Fruit fly (Drosophila melanogaster) whole organism, embryonic: ENCODE data around the gene Pdh.

ENCODE experiments used
- Ada2b ChIP-seq: fragments of 200-800 bp; sonication (Bioruptor generic); IDR thresholded peaks from 2 replicates; pipeline ENCODE4 v1.3.6; 2022; ENCODE audit warnings: missing biosample characterization, missing genetic modification characterization
- CG11247 ChIP-seq: fragments of 200-800 bp; sonication (Bioruptor generic); IDR thresholded peaks from 2 replicates; pipeline ENCODE4 v1.3.6; 2022; ENCODE audit warnings: missing biosample characterization, missing genetic modification characterization
- CG11398 ChIP-seq: fragments of 200-800 bp; sonication (Bioruptor generic); optimal IDR thresholded peaks from 2 replicates; lab custom pipeline; 2016; ENCODE audit warnings: missing biosample characterization, missing genetic modification characterization
- CG16813 ChIP-seq: fragments of 200-800 bp; sonication (Bioruptor generic); IDR thresholded peaks from 3 replicates; pipeline ENCODE4 v1.3.6; 2022; ENCODE audit warnings: missing biosample characterization, missing genetic modification characterization; ENCODE audit not compliant: partially characterized antibody
- CG18262 ChIP-seq: fragments of 200-800 bp; optimal IDR thresholded peaks from 3 replicates; lab custom pipeline; 2019; ENCODE audit warnings: missing biosample characterization, mild to moderate bottlenecking, missing genetic modification characterization, moderate library complexity
- CG2875 ChIP-seq: fragments of 200-800 bp; sonication (Bioruptor generic); optimal IDR thresholded peaks from 2 replicates; lab custom pipeline; 2017; ENCODE audit warnings: missing biosample characterization, mild to moderate bottlenecking, missing genetic modification characterization, missing genetic modification reagents
- CG34422 ChIP-seq: fragments of 200-800 bp; sonication (Bioruptor generic); IDR thresholded peaks from 3 replicates; pipeline ENCODE4 v1.3.6; 2022; ENCODE audit warnings: missing biosample characterization, missing genetic modification characterization
- CG3726 ChIP-seq: fragments of 200-800 bp; sonication (Bioruptor generic); IDR thresholded peaks from 3 replicates; pipeline ENCODE4, ENCODE4 v1.3.6; 2022; ENCODE audit warnings: missing biosample characterization, missing genetic modification characterization
- CG3995 ChIP-seq: fragments of 200-800 bp; sonication (Bioruptor generic); optimal IDR thresholded peaks from 3 replicates; lab custom pipeline; 2016; ENCODE audit warnings: missing biosample characterization, missing genetic modification characterization
- CG4707 ChIP-seq: fragments of 200-800 bp; sonication (Bioruptor generic); optimal IDR thresholded peaks from 2 replicates; lab custom pipeline; 2018; ENCODE audit warnings: missing biosample characterization, mild to moderate bottlenecking, missing genetic modification characterization, moderate library complexity
- CG4730 ChIP-seq: fragments of 200-800 bp; sonication (Bioruptor generic); IDR thresholded peaks from 2 replicates; pipeline ENCODE4 v1.3.6; 2022; ENCODE audit warnings: missing biosample characterization, missing genetic modification characterization
- CG6272 ChIP-seq: fragments of 200-800 bp; sonication (Bioruptor generic); IDR thresholded peaks from 2 replicates; pipeline ENCODE4 v1.3.6; 2022; ENCODE audit warnings: missing biosample characterization, missing genetic modification characterization
- CG6654 ChIP-seq: fragments of 200-800 bp; sonication (Bioruptor generic); optimal IDR thresholded peaks from 2 replicates; lab custom pipeline; 2017; ENCODE audit warnings: missing biosample characterization, mild to moderate bottlenecking, missing genetic modification characterization
- CG6765 ChIP-seq: fragments of 200-800 bp; sonication (Bioruptor generic); optimal IDR thresholded peaks from 3 replicates; lab custom pipeline; 2017; ENCODE audit warnings: missing biosample characterization, mild to moderate bottlenecking, missing genetic modification characterization
- CG7357 ChIP-seq: fragments of 200-800 bp; sonication (Bioruptor generic); IDR thresholded peaks from 3 replicates; pipeline ENCODE4 v1.3.6; 2022; ENCODE audit warnings: missing biosample characterization, missing genetic modification characterization
- CG7556 ChIP-seq: fragments of 200-800 bp; sonication (Bioruptor generic); optimal IDR thresholded peaks from 2 replicates; lab custom pipeline; 2017; ENCODE audit warnings: missing biosample characterization, mild to moderate bottlenecking, missing genetic modification characterization
- Deaf1 ChIP-seq: fragments of 200-800 bp; optimal IDR thresholded peaks from 3 replicates; lab custom pipeline; 2019; ENCODE audit warnings: missing biosample characterization, mild to moderate bottlenecking, missing genetic modification characterization, moderate library complexity
- Doc3 ChIP-seq: fragments of 200-800 bp; sonication (Bioruptor generic); IDR thresholded peaks from 3 replicates; pipeline ENCODE4 v1.3.6; 2022; ENCODE audit warnings: missing biosample characterization, missing genetic modification characterization; ENCODE audit not compliant: partially characterized antibody
- Dp ChIP-seq: fragments of 200-800 bp; sonication (Bioruptor generic); optimal IDR thresholded peaks from 2 replicates; lab custom pipeline; 2018; ENCODE audit warnings: missing biosample characterization, mild to moderate bottlenecking, missing genetic modification characterization, moderate library complexity
- GATAe ChIP-seq: fragments of 200-800 bp; sonication (Bioruptor generic); conservative IDR thresholded peaks from 2 replicates; pipeline ENCODE4 v1.3.6; 2022; ENCODE audit warnings: missing biosample characterization, missing genetic modification characterization
- Hmr ChIP-seq: fragments of 200-800 bp; sonication (Bioruptor generic); optimal IDR thresholded peaks from 3 replicates; lab custom pipeline; 2017; ENCODE audit warnings: mild to moderate bottlenecking, missing biosample characterization, missing genetic modification reagents, missing genetic modification characterization
- Lim3 ChIP-seq: fragments of 200-800 bp; sonication (Bioruptor generic); IDR thresholded peaks from 2 replicates; pipeline ENCODE4 v1.3.6; 2022; ENCODE audit warnings: missing biosample characterization, missing genetic modification characterization
- Myb ChIP-seq: fragments of 200-800 bp; sonication (Bioruptor generic); optimal IDR thresholded peaks from 2 replicates; lab custom pipeline; 2016; ENCODE audit warnings: missing biosample characterization, missing genetic modification characterization
- Oli ChIP-seq: fragments of 200-800 bp; sonication (Bioruptor generic); optimal IDR thresholded peaks from 2 replicates; lab custom pipeline; 2018; ENCODE audit warnings: missing biosample characterization, mild to moderate bottlenecking, missing genetic modification characterization, moderate library complexity
- PHDP ChIP-seq: fragments of 200-800 bp; sonication (Bioruptor generic); optimal IDR thresholded peaks from 3 replicates; lab custom pipeline; 2018; ENCODE audit warnings: missing biosample characterization, mild to moderate bottlenecking, missing genetic modification characterization, moderate library complexity
- Scr ChIP-seq: fragments of 200-800 bp; sonication (Bioruptor generic); IDR thresholded peaks from 2 replicates; pipeline ENCODE4 v1.3.6; 2022; ENCODE audit warnings: missing biosample characterization, missing genetic modification characterization; ENCODE audit not compliant: partially characterized antibody
- Sin3A ChIP-seq: fragments of >200 bp; optimal IDR thresholded peaks from 2 replicates; lab custom pipeline; 2018
- Ssrp ChIP-seq: fragments of 200-800 bp; sonication (Bioruptor generic); optimal IDR thresholded peaks from 2 replicates; lab custom pipeline; 2018; ENCODE audit warnings: missing biosample characterization, mild to moderate bottlenecking, missing genetic modification characterization, moderate library complexity
- Taf1 ChIP-seq: fragments of 200-800 bp; sonication (Bioruptor generic); IDR thresholded peaks from 2 replicates; pipeline ENCODE4 v1.3.6; 2022; ENCODE audit warnings: missing biosample characterization, missing genetic modification characterization
- al ChIP-seq: fragments of 200-800 bp; sonication (Bioruptor generic); IDR thresholded peaks from 2 replicates; pipeline ENCODE4 v1.3.6; 2022; ENCODE audit warnings: missing biosample characterization, missing genetic modification characterization
- cad ChIP-seq: fragments of >200 bp; optimal IDR thresholded peaks from 2 replicates; lab custom pipeline; 2017; ENCODE audit warnings: missing biosample characterization, missing genetic modification characterization
- exex ChIP-seq: fragments of 200-800 bp; sonication (Bioruptor generic); optimal IDR thresholded peaks from 4 replicates; lab custom pipeline; 2018; ENCODE audit warnings: missing biosample characterization, mild to moderate bottlenecking, missing genetic modification characterization, moderate library complexity
- gro ChIP-seq: fragments of 200-800 bp; sonication (Bioruptor generic); optimal IDR thresholded peaks from 2 replicates; lab custom pipeline; 2016; ENCODE audit warnings: missing biosample characterization, missing genetic modification characterization
- ind ChIP-seq: fragments of 200-800 bp; sonication (Bioruptor generic); optimal IDR thresholded peaks from 3 replicates; lab custom pipeline; 2016; ENCODE audit warnings: missing biosample characterization, missing genetic modification characterization
- jing ChIP-seq: fragments of 200-800 bp; sonication (Bioruptor generic); optimal IDR thresholded peaks from 2 replicates; lab custom pipeline; 2018; ENCODE audit warnings: missing biosample characterization, mild to moderate bottlenecking, missing genetic modification characterization
- klu ChIP-seq: fragments of 200-800 bp; sonication (Bioruptor generic); IDR thresholded peaks from 2 replicates; pipeline ENCODE4 v1.3.6; 2022; ENCODE audit warnings: missing biosample characterization, missing genetic modification characterization
- knrl ChIP-seq: fragments of 200-800 bp; sonication (Bioruptor generic); IDR thresholded peaks from 3 replicates; pipeline ENCODE4 v1.3.6; 2022; ENCODE audit warnings: missing biosample characterization, missing genetic modification characterization; ENCODE audit not compliant: partially characterized antibody
- lola ChIP-seq, 3 experiments: fragments of >200 bp in 2 of 3; fragments of 200-800 bp in 1 of 3; sonication (Bioruptor generic) in 1 of 3; optimal IDR thresholded peaks; 2 replicates each; lab custom pipeline; 2017 to 2019; ENCODE audit warnings: missing biosample characterization in 3 of 3, missing genetic modification characterization in 3 of 3, mild to moderate bottlenecking in 1 of 3, moderate library complexity in 1 of 3
- mirr ChIP-seq: fragments of 200-800 bp; sonication (Bioruptor generic); optimal IDR thresholded peaks from 3 replicates; lab custom pipeline; 2018; ENCODE audit warnings: missing biosample characterization, mild to moderate bottlenecking, missing genetic modification characterization
- pfk ChIP-seq: fragments of 200-800 bp; sonication (Bioruptor generic); optimal IDR thresholded peaks from 2 replicates; lab custom pipeline; 2018; ENCODE audit warnings: missing biosample characterization, mild to moderate bottlenecking, missing genetic modification characterization, moderate library complexity
- pnt ChIP-seq: fragments of 200-800 bp; sonication (Bioruptor generic); optimal IDR thresholded peaks from 3 replicates; lab custom pipeline; 2016; ENCODE audit warnings: missing biosample characterization, missing genetic modification characterization
- pros ChIP-seq: fragments of 200-800 bp; sonication (Bioruptor generic); optimal IDR thresholded peaks from 3 replicates; lab custom pipeline; 2019; ENCODE audit warnings: missing biosample characterization, mild to moderate bottlenecking, missing genetic modification characterization, moderate library complexity
- ranshi ChIP-seq: fragments of 200-800 bp; sonication (Bioruptor generic); IDR thresholded peaks from 2 replicates; pipeline ENCODE4 v1.3.6; 2022; ENCODE audit warnings: missing biosample characterization, missing genetic modification characterization
- run ChIP-seq: fragments of 200-800 bp; sonication (Bioruptor generic); optimal IDR thresholded peaks from 3 replicates; lab custom pipeline; 2018; ENCODE audit warnings: missing biosample characterization, mild to moderate bottlenecking, missing genetic modification characterization
- sens-2 ChIP-seq: fragments of 200-800 bp; sonication (Bioruptor generic); IDR thresholded peaks from 2 replicates; pipeline ENCODE4 v1.3.6; 2022; ENCODE audit warnings: missing biosample characterization, missing genetic modification characterization
- sqz ChIP-seq: fragments of 200-800 bp; sonication (Bioruptor generic); optimal IDR thresholded peaks from 3 replicates; lab custom pipeline; 2018; ENCODE audit warnings: missing biosample characterization, mild to moderate bottlenecking, missing genetic modification characterization
- tin ChIP-seq: fragments of 200-800 bp; sonication (Bioruptor generic); optimal IDR thresholded peaks from 3 replicates; lab custom pipeline; 2016; ENCODE audit warnings: missing biosample characterization, missing genetic modification characterization
- usp ChIP-seq: fragments of >200 bp; optimal IDR thresholded peaks from 2 replicates; lab custom pipeline; 2017; ENCODE audit warnings: missing biosample characterization, missing genetic modification characterization
- zen2 ChIP-seq: fragments of 200-800 bp; sonication (Bioruptor generic); IDR thresholded peaks from 3 replicates; pipeline ENCODE4 v1.3.6; 2022; ENCODE audit warnings: missing biosample characterization, missing genetic modification characterization; ENCODE audit not compliant: partially characterized antibody
- zfh1 ChIP-seq: fragments of 200-800 bp; sonication (Bioruptor generic); IDR thresholded peaks from 3 replicates; pipeline ENCODE4 v1.3.6; 2022; ENCODE audit warnings: missing biosample characterization, missing genetic modification characterization

Pdh gene

DNA sequence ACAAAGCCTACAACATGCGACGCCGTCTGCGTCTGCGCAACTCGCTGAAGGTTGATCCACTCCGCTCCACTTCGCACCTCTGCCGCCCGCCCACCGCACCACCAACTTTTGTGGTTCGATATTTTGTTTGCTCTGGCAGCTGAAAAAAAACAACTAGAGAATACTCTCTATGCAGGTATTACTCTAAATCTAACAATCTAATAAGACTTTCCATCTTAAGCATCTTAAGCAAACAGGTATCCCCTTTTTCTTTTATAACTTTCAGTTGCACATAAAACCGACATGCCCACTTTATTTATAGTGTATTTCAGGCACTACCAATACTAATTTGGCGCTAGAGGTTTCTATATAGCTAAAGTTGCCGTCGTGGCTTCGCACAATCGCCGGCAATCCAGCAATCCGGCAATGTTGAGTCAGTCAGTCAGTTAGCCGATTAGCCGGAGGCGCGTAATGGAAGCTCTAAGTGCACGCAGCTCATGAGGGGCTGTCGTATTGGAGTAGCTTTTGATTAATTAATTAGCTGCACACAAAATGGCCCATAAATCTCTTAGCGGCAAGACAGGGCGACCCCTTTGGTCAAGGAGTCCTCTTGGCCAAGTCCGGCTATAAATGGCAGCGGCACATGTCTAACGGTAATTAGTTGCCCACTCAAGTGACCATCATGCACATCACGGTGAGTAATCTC lies 25.7 kb downstream of the Pdh start, which contains the start of gene CG13058 (continued):
- peak; percentile 30 for TF ChIP-seq CG11398 (GFP tag; lab: Kevin White, UChicago)
- TF ChIP-seq Ada2b (GFP tag; lab: Robert Waterston, UW): peak; percentile 90
- no peak for TF ChIP-seq Scr (GFP tag; lab: Robert Waterston, UW)
- peak; percentile 42 for TF ChIP-seq jing (GFP tag; lab: Kevin White, UChicago)
- TF ChIP-seq CG16813 (GFP tag; lab: Robert Waterston, UW): no peak
- TF ChIP-seq Hmr (GFP tag; lab: Kevin White, UChicago): peak; percentile 61
- TF ChIP-seq GATAe: no peak
- no peak for TF ChIP-seq CG6654 (GFP tag; lab: Kevin White, UChicago)
- peak; percentile 69 for TF ChIP-seq CG7556 (GFP tag; lab: Kevin White, UChicago)
- TF ChIP-seq CG2875 (GFP tag; lab: Kevin White, UChicago): no peak
- no peak for TF ChIP-seq usp (GFP tag; lab: Kevin White, UChicago)
- TF ChIP-seq Taf1 (GFP tag; lab: Robert Waterston, UW): no peak
- no peak for TF ChIP-seq pfk
- TF ChIP-seq Myb (GFP tag; lab: Kevin White, UChicago): peak; percentile 16
- no peak for TF ChIP-seq cad (GFP tag; lab: Kevin White, UChicago)
- peak; percentile 69 for TF ChIP-seq PHDP (tag; lab: Kevin White, UChicago)
- TF ChIP-seq CG4730 (GFP tag; lab: Robert Waterston, UW): no peak; the same call in 1 of the 2 replicates
- no peak for TF ChIP-seq mirr (GFP tag; lab: Kevin White, UChicago)
- no peak for TF ChIP-seq gro (GFP tag; lab: Kevin White, UChicago)
- TF ChIP-seq CG7357 (GFP tag; lab: Robert Waterston, UW): 0 out of 3 replicates have a peak, but pooled peaks have one; percentile 41
- no peak for TF ChIP-seq Dp
- TF ChIP-seq al (GFP tag; lab: Robert Waterston, UW): 0 out of 2 replicates have a peak, but pooled peaks have one; percentile 23
- no peak for TF ChIP-seq knrl
- peak; percentile 44; the same call in 1 of the 2 replicates for TF ChIP-seq Lim3 (GFP tag; lab: Robert Waterston, UW)
- TF ChIP-seq CG11247 (GFP tag; lab: Robert Waterston, UW): no peak
- TF ChIP-seq run: peak; percentile 32
- no peak for TF ChIP-seq sqz (GFP tag; lab: Kevin White, UChicago)
- TF ChIP-seq CG3726 (GFP tag; lab: Robert Waterston, UW): no peak
- TF ChIP-seq sens-2 (GFP tag; lab: Robert Waterston, UW): peak; percentile 52
- no peak for TF ChIP-seq Sin3A (lab: Kevin White, UChicago)
- peak; percentile 25 for TF ChIP-seq tin (GFP tag; lab: Kevin White, UChicago)
- TF ChIP-seq CG34422 (GFP tag; lab: Robert Waterston, UW): 0 out of 3 replicates have a peak, but pooled peaks have one; percentile 10
- no peak for TF ChIP-seq Deaf1 (tag; lab: Kevin White, UChicago)
- no peak for TF ChIP-seq CG18262
- TF ChIP-seq zen2 (GFP tag; lab: Robert Waterston, UW): no peak
- no peak for TF ChIP-seq Ssrp (tag; lab: Kevin White, UChicago)
- TF ChIP-seq exex (tag; lab: Kevin White, UChicago): no peak
- TF ChIP-seq CG6765: no peak
- TF ChIP-seq CG6272 (GFP tag; lab: Robert Waterston, UW): no peak
- TF ChIP-seq ranshi (GFP tag; lab: Robert Waterston, UW): peak; percentile 73
- TF ChIP-seq ind (GFP tag; lab: Kevin White, UChicago): peak; percentile 50
- TF ChIP-seq CG4707 (GFP tag; lab: Kevin White, UChicago): no peak
- no peak for TF ChIP-seq CG3995 (GFP tag; lab: Kevin White, UChicago)
- no peak for TF ChIP-seq pnt (GFP tag; lab: Kevin White, UChicago)
- peak; percentile 74 for TF ChIP-seq Oli (tag; lab: Kevin White, UChicago)
- no peak for TF ChIP-seq lola (GFP tag; optimal IDR thresholded peaks at IDR 0.05; lab: Kevin White, UChicago)
- no peak for TF ChIP-seq zfh1 (GFP tag; lab: Robert Waterston, UW)
- no peak for TF ChIP-seq pros (GFP tag; lab: Kevin White, UChicago)
- TF ChIP-seq klu (GFP tag; lab: Robert Waterston, UW): no peak
- TF ChIP-seq Doc3: no peak
